Worm (Caenorhabditis elegans) whole organism, L4 larva: ENCODE measurements around the gene Y47D3A.21.

Source experiments
- R02D3.7 ChIP-seq: fragments of 150-350 bp; sonication (generic microtip); optimal IDR thresholded peaks from 3 replicates; lab custom pipeline; 2014; ENCODE audit warnings: missing biosample characterization, missing genetic modification characterization
- ZK546.5 ChIP-seq, 2 experiments: sonication (generic microtip); optimal IDR thresholded peaks; 2 replicates each; lab custom pipeline; 2017; ENCODE audit warnings: missing biosample characterization in 2 of 2, missing genetic modification characterization in 2 of 2
- dmd-6 ChIP-seq: fragments of 200-800 bp; sonication (Bioruptor generic); IDR thresholded peaks from 2 replicates; pipeline ENCODE4 v1.3.6; 2022; ENCODE audit warnings: missing genetic modification reagents, missing genetic modification characterization, missing compliant biosample characterization
- egl-27 ChIP-seq: sonication (generic microtip); optimal IDR thresholded peaks from 3 replicates; lab custom pipeline; 2017; ENCODE audit warnings: missing biosample characterization, missing genetic modification reagents, missing genetic modification characterization
- fkh-10 ChIP-seq: fragments of 150-350 bp; optimal IDR thresholded peaks from 2 replicates; lab custom pipeline; 2014; ENCODE audit warnings: missing biosample characterization, missing genetic modification reagents, missing genetic modification characterization
- fos-1 ChIP-seq: fragments of 150-350 bp; optimal IDR thresholded peaks from 2 replicates; lab custom pipeline; 2014; ENCODE audit warnings: missing biosample characterization, missing genetic modification characterization
- jun-1 ChIP-seq: fragments of 150-350 bp; optimal IDR thresholded peaks from 2 replicates; lab custom pipeline; 2014; ENCODE audit warnings: missing biosample characterization, missing genetic modification reagents, missing genetic modification characterization
- lsy-2 ChIP-seq, 2 experiments: fragments of 150-350 bp in 1 of 2; sonication (generic microtip) in 1 of 2; optimal IDR thresholded peaks; 2 replicates each; lab custom pipeline; 2014 to 2017; ENCODE audit warnings: missing biosample characterization in 2 of 2, missing genetic modification characterization in 2 of 2
- mep-1 ChIP-seq: fragments of 150-350 bp; sonication (generic microtip); optimal IDR thresholded peaks from 3 replicates; lab custom pipeline; 2014; ENCODE audit warnings: missing biosample characterization, missing genetic modification characterization
- nhr-11 ChIP-seq: fragments of 150-350 bp; optimal IDR thresholded peaks from 2 replicates; lab custom pipeline; 2014; ENCODE audit warnings: missing biosample characterization, missing genetic modification characterization
- pha-4 ChIP-seq, 2 experiments: fragments of 150-350 bp in 1 of 2; fragments of 200-800 bp in 1 of 2; sonication (Bioruptor generic) in 1 of 2; IDR thresholded peaks in 1 of 2; optimal IDR thresholded peaks in 1 of 2; 2 replicates each; pipeline versions ENCODE4 v1.3.6 to Lab custom; 2014 to 2022; ENCODE audit warnings: missing genetic modification characterization in 2 of 2, missing genetic modification reagents in 2 of 2, missing biosample characterization in 1 of 2, missing compliant biosample characterization in 1 of 2
- unc-39 ChIP-seq: sonication (generic microtip); optimal IDR thresholded peaks from 2 replicates; lab custom pipeline; 2017; ENCODE audit warnings: missing biosample characterization, missing genetic modification characterization

DNA sequence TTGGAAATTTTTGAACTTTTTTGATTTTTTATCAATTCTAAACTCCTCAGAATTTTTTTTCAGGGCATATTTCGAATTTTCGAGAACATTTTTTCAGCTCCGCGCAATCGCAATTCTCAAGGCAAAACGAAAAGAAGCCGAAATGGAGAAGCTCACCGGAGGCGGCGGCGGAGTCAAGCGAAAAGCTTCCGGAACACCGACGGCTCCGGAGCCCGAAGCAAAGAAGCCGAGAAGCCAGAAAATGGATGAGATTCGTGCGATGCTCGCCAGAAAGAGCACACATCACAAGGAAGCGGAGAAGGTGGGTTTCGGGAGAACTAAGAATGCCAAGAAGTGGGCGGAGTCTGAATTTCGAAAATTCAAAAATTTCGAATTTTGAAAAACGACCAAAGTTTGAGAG is 45.4 kb upstream of the Y47D3A.21 start:
- peak; percentile 34; the same call in 1 of the 2 replicates for TF ChIP-seq pha-4 (GFP tag; IDR thresholded peaks at IDR 0.05; lab: Robert Waterston, UW)
- TF ChIP-seq pha-4 (tag; optimal IDR thresholded peaks at IDR 0.05; lab: Kevin White, UChicago): no peak
- TF ChIP-seq egl-27 (tag; lab: Kevin White, UChicago): no peak
- no peak for TF ChIP-seq lsy-2 (tag; optimal IDR thresholded peaks at IDR 0.05; lab: Kevin White, UChicago)
- no peak for TF ChIP-seq R02D3.7 (tag; lab: Kevin White, UChicago)
- TF ChIP-seq nhr-11 (tag; lab: Kevin White, UChicago): no peak
- no peak for TF ChIP-seq unc-39 (tag; lab: Kevin White, UChicago)
- TF ChIP-seq fos-1 (tag; lab: Kevin White, UChicago): no peak
- TF ChIP-seq dmd-6 (GFP tag; lab: Robert Waterston, UW): no peak
- TF ChIP-seq jun-1 (tag; lab: Kevin White, UChicago): no peak
- no peak for TF ChIP-seq mep-1 (tag; lab: Kevin White, UChicago)
- TF ChIP-seq ZK546.5 (tag; optimal IDR thresholded peaks at IDR 0.05; lab: Kevin White, UChicago): no peak
- no peak for TF ChIP-seq fkh-10 (GFP tag; lab: Kevin White, UChicago)
